Worm (Caenorhabditis elegans) whole organism, L1 larva: ENCODE results near the gene pph-4.1.

Experiments
- C34B4.2 ChIP-seq: sonication (generic microtip); optimal IDR thresholded peaks from 2 replicates; lab custom pipeline; 2017; ENCODE audit warnings: mild to moderate bottlenecking, missing genetic modification characterization, missing compliant biosample characterization
- Y116A8C.19 ChIP-seq: sonication (generic microtip); optimal IDR thresholded peaks from 2 replicates; lab custom pipeline; 2016; ENCODE audit warnings: missing compliant biosample characterization, missing genetic modification characterization, borderline replicate concordance
- aha-1 ChIP-seq: fragments of 150-350 bp; optimal IDR thresholded peaks from 2 replicates; lab custom pipeline; 2014; ENCODE audit warnings: missing biosample characterization, missing genetic modification characterization
- alr-1 ChIP-seq: fragments of 200-800 bp; sonication (Bioruptor generic); optimal IDR thresholded peaks from 2 replicates; lab custom pipeline; 2018; ENCODE audit warnings: borderline replicate concordance, mild to moderate bottlenecking, missing genetic modification characterization, missing compliant biosample characterization
- ama-1 ChIP-seq: fragments of 150-350 bp; optimal IDR thresholded peaks from 2 replicates; lab custom pipeline; 2014
- blmp-1 ChIP-seq: fragments of 150-350 bp; optimal IDR thresholded peaks from 2 replicates; lab custom pipeline; 2014; ENCODE audit warnings: missing biosample characterization, missing genetic modification characterization
- ceh-63 ChIP-seq: fragments of 200-800 bp; sonication (Bioruptor generic); optimal IDR thresholded peaks from 2 replicates; lab custom pipeline; 2018; ENCODE audit warnings: mild to moderate bottlenecking, missing genetic modification characterization, missing compliant biosample characterization
- ceh-8 ChIP-seq: fragments of 200-800 bp; sonication (Bioruptor generic); optimal IDR thresholded peaks from 2 replicates; lab custom pipeline; 2018; ENCODE audit warnings: mild to moderate bottlenecking, missing genetic modification characterization, moderate library complexity, missing compliant biosample characterization
- ceh-88 ChIP-seq: fragments of 200-800 bp; sonication (Bioruptor generic); IDR thresholded peaks from 2 replicates; pipeline ENCODE4 v1.3.6; 2022; ENCODE audit warnings: missing genetic modification characterization, missing compliant biosample characterization
- ceh-90 ChIP-seq: sonication (generic microtip); optimal IDR thresholded peaks from 2 replicates; lab custom pipeline; 2016; ENCODE audit warnings: missing genetic modification characterization, missing compliant biosample characterization
- efl-1 ChIP-seq, 4 experiments: fragments of 150-350 bp; optimal IDR thresholded peaks in 3 of 4; peaks in 1 of 4; 1 replicate in 1 of 4; 2 replicates in 3 of 4; lab custom pipeline; 2014; ENCODE audit warnings: missing biosample characterization in 2 of 4, missing genetic modification characterization in 2 of 4, missing genetic modification reagents in 2 of 4
- efl-3 ChIP-seq: fragments of 200-800 bp; sonication (Bioruptor generic); optimal IDR thresholded peaks from 2 replicates; lab custom pipeline; 2018; ENCODE audit warnings: mild to moderate bottlenecking, missing genetic modification characterization, missing compliant biosample characterization
- elt-2 ChIP-seq: sonication (generic microtip); optimal IDR thresholded peaks from 2 replicates; lab custom pipeline; 2016; ENCODE audit warnings: missing genetic modification characterization, mild to moderate bottlenecking, inconsistent platforms, missing compliant biosample characterization, missing genetic modification reagents
- ets-5 ChIP-seq: fragments of 200-800 bp; sonication (Bioruptor generic); IDR thresholded peaks from 2 replicates; pipeline ENCODE4 v1.3.6; 2022; ENCODE audit warnings: missing genetic modification characterization, missing compliant biosample characterization
- fkh-4 ChIP-seq: sonication (generic microtip); optimal IDR thresholded peaks from 2 replicates; lab custom pipeline; 2016; ENCODE audit warnings: missing compliant biosample characterization, missing genetic modification characterization, borderline replicate concordance
- fos-1 ChIP-seq: fragments of 150-350 bp; optimal IDR thresholded peaks from 2 replicates; lab custom pipeline; 2014; ENCODE audit warnings: missing biosample characterization, missing genetic modification characterization
- hlh-17 ChIP-seq: fragments of 200-800 bp; sonication (Bioruptor generic); optimal IDR thresholded peaks from 2 replicates; lab custom pipeline; 2018; ENCODE audit warnings: missing genetic modification characterization, mild to moderate bottlenecking, missing compliant biosample characterization, moderate library complexity, borderline replicate concordance
- hlh-4 ChIP-seq: sonication (generic microtip); optimal IDR thresholded peaks from 2 replicates; lab custom pipeline; 2016; ENCODE audit warnings: mild to moderate bottlenecking, missing genetic modification characterization, missing compliant biosample characterization
- irx-1 ChIP-seq: sonication (generic microtip); optimal IDR thresholded peaks from 2 replicates; lab custom pipeline; 2016; ENCODE audit warnings: missing genetic modification characterization, missing compliant biosample characterization
- isw-1 ChIP-seq: fragments of 200-800 bp; sonication (Bioruptor generic); IDR thresholded peaks from 2 replicates; pipeline ENCODE4 v1.3.6; 2022; ENCODE audit warnings: missing genetic modification characterization, missing compliant biosample characterization
- lin-35 ChIP-seq, 2 experiments: fragments of 150-350 bp; optimal IDR thresholded peaks; 2 replicates each; lab custom pipeline; 2014; ENCODE audit warnings: missing biosample characterization in 2 of 2, missing genetic modification characterization in 2 of 2, missing genetic modification reagents in 2 of 2
- lir-3 ChIP-seq: sonication (generic microtip); optimal IDR thresholded peaks from 2 replicates; lab custom pipeline; 2016; ENCODE audit warnings: mild to moderate bottlenecking, missing genetic modification characterization, moderate library complexity, missing compliant biosample characterization; ENCODE audit not compliant: poor library complexity
- mab-9 ChIP-seq: fragments of 200-800 bp; sonication (Bioruptor generic); IDR thresholded peaks from 2 replicates; pipeline ENCODE4 v1.3.6; 2022; ENCODE audit warnings: missing genetic modification reagents, missing genetic modification characterization, missing compliant biosample characterization
- mef-2 ChIP-seq: fragments of 150-350 bp; optimal IDR thresholded peaks from 2 replicates; lab custom pipeline; 2014; ENCODE audit warnings: missing biosample characterization, missing genetic modification characterization
- nhr-19 ChIP-seq: fragments of 200-800 bp; sonication (Bioruptor generic); conservative IDR thresholded peaks from 2 replicates; pipeline ENCODE4 v1.3.6; 2022; ENCODE audit warnings: missing genetic modification characterization, missing compliant biosample characterization
- nhr-237 ChIP-seq: fragments of 150-350 bp; optimal IDR thresholded peaks from 2 replicates; lab custom pipeline; 2014; ENCODE audit warnings: missing biosample characterization, missing genetic modification characterization
- nhr-77 ChIP-seq: fragments of 150-350 bp; optimal IDR thresholded peaks from 2 replicates; lab custom pipeline; 2014; ENCODE audit warnings: missing biosample characterization, missing genetic modification characterization
- nhr-84 ChIP-seq: sonication (generic microtip); optimal IDR thresholded peaks from 2 replicates; lab custom pipeline; 2017; ENCODE audit warnings: missing biosample characterization, missing genetic modification characterization
- pag-3 ChIP-seq: sonication (generic microtip); optimal IDR thresholded peaks from 2 replicates; lab custom pipeline; 2017; ENCODE audit warnings: missing genetic modification characterization, mild to moderate bottlenecking, missing compliant biosample characterization, antibody characterized with exemption, borderline replicate concordance; ENCODE audit not compliant: insufficient read depth
- pax-3 ChIP-seq: fragments of 200-800 bp; sonication (Bioruptor generic); optimal IDR thresholded peaks from 2 replicates; lab custom pipeline; 2018; ENCODE audit warnings: mild to moderate bottlenecking, missing genetic modification characterization, moderate library complexity, missing compliant biosample characterization
- skn-1 ChIP-seq: fragments of 150-350 bp; optimal IDR thresholded peaks from 2 replicates; lab custom pipeline; 2014; ENCODE audit warnings: missing biosample characterization, missing genetic modification characterization
- snu-23 ChIP-seq: sonication (generic microtip); optimal IDR thresholded peaks from 2 replicates; lab custom pipeline; 2016; ENCODE audit warnings: missing genetic modification characterization, missing compliant biosample characterization
- swsn-7 ChIP-seq: sonication (generic microtip); optimal IDR thresholded peaks from 2 replicates; lab custom pipeline; 2016; ENCODE audit warnings: missing genetic modification characterization, missing compliant biosample characterization
- tbx-2 ChIP-seq: sonication (generic microtip); optimal IDR thresholded peaks from 2 replicates; lab custom pipeline; 2016; ENCODE audit warnings: missing genetic modification characterization, missing compliant biosample characterization
- tlp-1 ChIP-seq: fragments of 150-350 bp; optimal IDR thresholded peaks from 2 replicates; lab custom pipeline; 2014; ENCODE audit warnings: missing biosample characterization, missing genetic modification characterization
- unc-130 ChIP-seq: fragments of 150-350 bp; optimal IDR thresholded peaks from 2 replicates; lab custom pipeline; 2017; ENCODE audit warnings: missing biosample characterization, missing genetic modification characterization, inconsistent platforms
- unc-86 ChIP-seq: sonication (generic microtip); optimal IDR thresholded peaks from 2 replicates; lab custom pipeline; 2016; ENCODE audit warnings: missing genetic modification characterization, missing compliant biosample characterization
- vab-15 ChIP-seq: sonication (generic microtip); optimal IDR thresholded peaks from 2 replicates; lab custom pipeline; 2017; ENCODE audit warnings: missing genotype, mild to moderate bottlenecking, missing genetic modification characterization, missing compliant biosample characterization
- xbp-1 ChIP-seq: sonication (generic microtip); optimal IDR thresholded peaks from 2 replicates; lab custom pipeline; 2016; ENCODE audit warnings: missing genetic modification characterization, missing compliant biosample characterization
- zag-1 ChIP-seq: fragments of 150-350 bp; optimal IDR thresholded peaks from 2 replicates; lab custom pipeline; 2014; ENCODE audit warnings: missing biosample characterization, missing genetic modification characterization
- ztf-11 ChIP-seq, 2 experiments: sonication (generic microtip); optimal IDR thresholded peaks; 2 replicates each; lab custom pipeline; 2016 to 2017; ENCODE audit warnings: missing genetic modification characterization in 2 of 2, missing biosample characterization in 1 of 2, missing compliant biosample characterization in 1 of 2
- ztf-4 ChIP-seq: fragments of 150-350 bp; optimal IDR thresholded peaks from 2 replicates; lab custom pipeline; 2014; ENCODE audit warnings: missing biosample characterization, missing genetic modification characterization

Gene pph-4.1

DNA sequence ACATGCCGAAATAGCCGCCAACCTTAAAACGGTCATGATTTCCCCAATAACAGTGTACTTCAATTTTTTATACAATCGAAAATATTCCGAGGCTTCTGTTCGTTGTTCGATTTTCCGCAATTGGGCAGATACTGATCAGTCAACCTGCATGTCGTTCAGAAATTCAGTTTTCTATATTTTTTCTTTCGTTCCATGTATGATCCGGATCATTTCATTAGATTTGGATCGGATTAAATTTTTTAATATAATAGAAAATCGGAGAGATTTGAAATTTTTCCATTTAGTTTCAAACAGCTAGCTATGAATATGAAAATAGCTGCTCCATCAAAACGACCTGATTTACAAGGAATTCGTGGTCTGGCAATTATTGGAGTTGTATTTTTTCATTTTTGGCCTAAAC, 36.0 kb downstream of the pph-4.1 start, which contains the start of gene Y75B8A.37:
Gene Y75B8A.37 (plus strand): TSS at position 301 of the 400 bp plus-strand sequence.
- TF ChIP-seq skn-1 (tag; lab: Kevin White, UChicago) (no peak), nhr-237 (no peak), irx-1 (tag; lab: Kevin White, UChicago) (no peak), hlh-17 (GFP tag; lab: Kevin White, UChicago) (no peak), efl-1 (optimal IDR thresholded peaks at IDR 0.05; lab: Kevin White, UChicago) (no peak), efl-1 (GFP tag; optimal IDR thresholded peaks at IDR 0.05 in 1 of 2; lab: Kevin White, UChicago) (no peak), efl-3 (GFP tag; lab: Kevin White, UChicago) (no peak), ceh-63 (no peak), C34B4.2 (tag; lab: Kevin White, UChicago) (no peak), elt-2 (tag; lab: Kevin White, UChicago) (no peak), alr-1 (tag; lab: Kevin White, UChicago) (no peak), ceh-88 (GFP tag; lab: Robert Waterston, UW) (no peak), swsn-7 (no peak), tlp-1 (tag; lab: Kevin White, UChicago) (no peak), mef-2 (tag; lab: Kevin White, UChicago) (no peak), zag-1 (tag; lab: Kevin White, UChicago) (no peak), aha-1 (tag; lab: Kevin White, UChicago) (no peak), blmp-1 (no peak), pag-3 (tag; lab: Kevin White, UChicago) (no peak), lir-3 (tag; lab: Kevin White, UChicago) (no peak)

DNA sequence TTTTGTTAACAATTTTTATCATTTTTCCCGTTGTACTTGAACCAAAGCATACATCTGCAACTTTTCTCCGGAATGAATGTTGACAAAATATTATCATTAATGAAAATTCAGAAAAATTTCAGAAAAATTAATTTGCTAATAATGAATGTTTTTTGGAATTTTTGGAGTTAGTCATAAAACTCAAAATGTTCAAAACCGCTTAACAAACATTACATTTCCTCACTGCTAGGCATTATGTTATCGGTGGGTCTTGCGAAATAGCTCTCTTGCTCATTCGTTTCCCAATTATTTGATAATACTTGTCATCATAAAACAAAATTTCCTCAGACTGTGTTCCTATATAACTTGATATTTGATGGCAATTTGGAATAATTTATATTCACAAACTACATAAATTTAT, 38.2 kb downstream of the pph-4.1 start, which contains the start of gene Y75B8A.39:
Gene Y75B8A.39 (plus strand): TSS at position 301 of the 400 bp plus-strand sequence.
- no peak for TF ChIP-seq nhr-19 (GFP tag; lab: Robert Waterston, UW)
- no peak for TF ChIP-seq ets-5
- TF ChIP-seq fos-1: no peak
- TF ChIP-seq xbp-1 (tag; lab: Kevin White, UChicago): no peak
- TF ChIP-seq C34B4.2 (tag; lab: Kevin White, UChicago): no peak
- TF ChIP-seq blmp-1: no peak
- TF ChIP-seq unc-86: no peak
- no peak for TF ChIP-seq lin-35 (GFP tag; optimal IDR thresholded peaks at IDR 0.05; lab: Kevin White, UChicago)
- no peak for TF ChIP-seq vab-15 (tag; lab: Kevin White, UChicago)
- no peak for TF ChIP-seq efl-1 (optimal IDR thresholded peaks at IDR 0.05; lab: Kevin White, UChicago)
- TF ChIP-seq efl-1 (GFP tag; optimal IDR thresholded peaks at IDR 0.05 in 1 of 2; lab: Kevin White, UChicago): no peak
- no peak for TF ChIP-seq ztf-4 (tag; lab: Kevin White, UChicago)
- TF ChIP-seq mab-9: no peak
- no peak for TF ChIP-seq snu-23 (GFP tag; lab: Kevin White, UChicago)
- TF ChIP-seq nhr-237: no peak

DNA sequence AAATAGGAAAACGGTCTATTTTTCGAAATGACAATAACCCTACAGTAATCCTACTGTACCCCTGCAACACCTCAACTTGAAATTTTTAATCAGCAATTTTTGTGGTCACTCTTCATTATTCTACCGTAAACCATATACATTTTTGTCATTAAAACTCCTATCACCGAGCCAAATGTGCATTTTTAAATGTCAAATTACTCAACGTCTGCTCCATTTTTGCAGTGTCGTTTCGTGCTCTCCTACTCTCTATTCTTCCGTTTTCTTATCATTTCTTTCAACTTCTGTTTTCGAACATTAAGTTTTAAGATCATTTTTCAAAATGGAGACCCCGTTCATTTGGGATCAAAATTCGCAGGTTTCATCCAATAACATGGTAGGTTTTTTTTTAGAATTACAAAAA, 43.7 kb downstream of the pph-4.1 start, which contains the start of gene pqn-92:
Gene pqn-92 (plus strand): TSS at position 307 of the 400 bp plus-strand sequence.
- TF ChIP-seq ceh-90: no peak
- TF ChIP-seq unc-130: no peak
- no peak for TF ChIP-seq nhr-84 (tag; lab: Kevin White, UChicago)
- no peak for TF ChIP-seq hlh-4 (tag; lab: Kevin White, UChicago)
- no peak for TF ChIP-seq isw-1 (GFP tag; lab: Robert Waterston, UW)
- no peak for TF ChIP-seq ceh-8 (GFP tag; lab: Kevin White, UChicago)
- no peak for TF ChIP-seq elt-2 (tag; lab: Kevin White, UChicago)
- TF ChIP-seq ama-1 (lab: Kevin White, UChicago): no peak
- TF ChIP-seq ets-5: no peak
- TF ChIP-seq tbx-2: no peak
- TF ChIP-seq fkh-4 (tag; lab: Kevin White, UChicago): no peak
- no peak for TF ChIP-seq unc-86
- TF ChIP-seq nhr-77 (tag; lab: Kevin White, UChicago): no peak
- no peak for TF ChIP-seq Y116A8C.19 (tag; lab: Kevin White, UChicago)
- no peak for TF ChIP-seq ztf-11 (tag; optimal IDR thresholded peaks at IDR 0.05; lab: Kevin White, UChicago)
- TF ChIP-seq swsn-7: no peak
- no peak for TF ChIP-seq hlh-17 (GFP tag; lab: Kevin White, UChicago)
- no peak for TF ChIP-seq pax-3 (tag; lab: Kevin White, UChicago)
- TF ChIP-seq, all 84 proteins: peak for 0
